Fruit fly (Drosophila melanogaster): ENCODE data around the gene Tsp2A.

dm6 chrX:1380350-1381060 lies 34.2 kb downstream of the Tsp2A start, which contains the start of the genes CG3719 and CG32813:
- no peak for TF ChIP-seq CG8478 (optimal IDR thresholded peaks at IDR 0.05)
- TF ChIP-seq CTCF (optimal IDR thresholded peaks at IDR 0.05) = peak in 1 of 2 experiments; percentile 17
